Fruit fly (Drosophila melanogaster): Measurements from ENCODE around the gene to.

dm6 chr3R:25205413-25205977 is 34.5 kb upstream of the to start:
- peak; percentile 24 for TF ChIP-seq br (GFP tag; optimal IDR thresholded peaks at IDR 0.05)
- no peak for TF ChIP-seq Rel (GFP tag; optimal IDR thresholded peaks at IDR 0.05)
- TF ChIP-seq Rel (tag; optimal IDR thresholded peaks at IDR 0.05) = no peak
- no peak for TF ChIP-seq h (GFP tag; optimal IDR thresholded peaks at IDR 0.05)
- no peak for TF ChIP-seq tai (GFP tag; optimal IDR thresholded peaks at IDR 0.05)
- TF ChIP-seq Hr78 (GFP tag; optimal IDR thresholded peaks at IDR 0.05) = no peak
- TF ChIP-seq CG9705 (GFP tag; optimal IDR thresholded peaks at IDR 0.05) = no peak
- TF ChIP-seq foxo (GFP tag; optimal IDR thresholded peaks at IDR 0.05) = no peak
- no peak for TF ChIP-seq lola (GFP tag; optimal IDR thresholded peaks at IDR 0.05)

All from whole organism, wandering third instar larva.